Worm (Caenorhabditis elegans) whole organism, L4/young adult: ENCODE results near the gene hex-5.

ENCODE experiments used
- W03F9.2 ChIP-seq: fragments of 150-350 bp; optimal IDR thresholded peaks from 2 replicates; lab custom pipeline; 2014; ENCODE audit warnings: missing biosample characterization, missing genetic modification characterization
- dao-5 ChIP-seq: sonication (generic microtip); optimal IDR thresholded peaks from 2 replicates; lab custom pipeline; 2016; ENCODE audit warnings: missing genotype, missing genetic modification characterization, moderate library complexity, missing compliant biosample characterization
- him-1 ChIP-seq: sonication (generic microtip); optimal IDR thresholded peaks from 2 replicates; lab custom pipeline; 2016; ENCODE audit warnings: missing genotype, missing genetic modification reagents, missing genetic modification characterization, missing compliant biosample characterization

hex-5 gene

DNA sequence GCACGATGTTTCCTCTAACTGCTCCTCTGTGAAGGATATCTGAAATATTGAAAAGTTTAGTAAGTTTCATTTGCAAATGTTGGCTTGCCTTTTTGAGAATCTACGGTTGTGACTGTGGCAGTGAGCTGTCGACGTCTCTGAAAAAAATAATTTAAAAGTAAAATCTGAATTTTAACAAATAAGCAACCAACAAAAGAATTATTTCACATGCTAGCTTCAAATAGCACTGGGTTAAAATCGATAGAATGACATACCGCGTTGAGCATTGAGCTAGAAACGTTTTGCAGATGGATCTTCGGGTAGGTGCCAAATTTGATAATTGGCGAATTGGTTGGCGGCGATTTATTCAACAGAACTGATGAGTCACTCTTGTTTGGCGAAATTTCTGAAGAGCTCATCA lies 33.3 kb downstream of the hex-5 start, which contains the start of gene F31F6.2:
TSS of gene F31F6.2 (minus strand) at position 101 of the 400 bp plus-strand sequence.
- no peak for TF ChIP-seq him-1 (tag; lab: Kevin White, UChicago)
- no peak for TF ChIP-seq W03F9.2 (tag; lab: Kevin White, UChicago)
- TF ChIP-seq dao-5 (tag; lab: Kevin White, UChicago) = no peak

DNA sequence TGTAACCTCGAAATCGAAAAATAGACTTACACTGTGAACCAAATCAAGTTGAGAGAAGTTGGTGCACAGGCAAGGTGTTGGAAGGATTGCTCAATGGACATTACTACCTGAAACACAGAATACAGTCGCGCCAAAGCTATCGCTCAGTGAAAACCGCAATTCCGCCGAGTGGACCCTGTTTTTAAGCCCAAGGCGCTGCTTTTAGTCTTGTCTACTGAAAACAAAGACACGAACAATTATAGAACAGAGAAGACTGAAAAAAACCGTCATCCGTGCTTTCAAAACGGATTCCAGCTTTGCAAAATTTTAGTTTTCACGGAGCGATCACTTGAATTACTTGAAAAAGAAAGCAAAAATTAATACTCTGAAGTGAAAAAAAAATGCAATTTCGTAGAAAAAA lies 36.9 kb downstream of the hex-5 start, which contains the start of gene F31F6.1:
TSS of gene F31F6.1 (minus strand) at position 101 of the 400 bp plus-strand sequence.
- no peak for TF ChIP-seq W03F9.2 (tag; lab: Kevin White, UChicago)
- no peak for TF ChIP-seq dao-5 (tag; lab: Kevin White, UChicago)
- TF ChIP-seq him-1 (tag; lab: Kevin White, UChicago) = no peak

DNA sequence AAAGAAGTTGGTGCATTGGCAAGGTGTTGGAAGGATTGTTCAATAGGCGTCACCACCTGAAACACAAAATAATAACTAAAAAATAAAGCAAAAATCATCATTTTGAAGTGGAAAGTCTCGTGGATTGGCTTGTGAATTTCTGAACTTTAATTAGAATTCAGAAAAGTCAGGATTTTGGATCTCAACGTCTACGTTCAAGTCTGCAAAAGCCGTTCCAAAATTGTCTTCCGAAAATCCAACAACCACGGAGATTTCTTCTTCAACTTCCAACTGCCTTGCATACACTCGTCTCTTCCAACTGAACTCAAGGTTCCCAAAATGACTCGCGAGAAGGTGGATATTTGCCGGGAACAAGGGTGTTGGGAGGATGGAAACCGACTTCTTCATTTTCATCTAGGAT lies 39.3 kb downstream of the hex-5 start, which contains the start of gene C27C12.3:
TSS of gene C27C12.3 (minus strand) at position 101 of the 400 bp plus-strand sequence.
- no peak for TF ChIP-seq W03F9.2 (tag; lab: Kevin White, UChicago)
- TF ChIP-seq him-1 (tag; lab: Kevin White, UChicago) = no peak
- no peak for TF ChIP-seq dao-5 (tag; lab: Kevin White, UChicago)

DNA sequence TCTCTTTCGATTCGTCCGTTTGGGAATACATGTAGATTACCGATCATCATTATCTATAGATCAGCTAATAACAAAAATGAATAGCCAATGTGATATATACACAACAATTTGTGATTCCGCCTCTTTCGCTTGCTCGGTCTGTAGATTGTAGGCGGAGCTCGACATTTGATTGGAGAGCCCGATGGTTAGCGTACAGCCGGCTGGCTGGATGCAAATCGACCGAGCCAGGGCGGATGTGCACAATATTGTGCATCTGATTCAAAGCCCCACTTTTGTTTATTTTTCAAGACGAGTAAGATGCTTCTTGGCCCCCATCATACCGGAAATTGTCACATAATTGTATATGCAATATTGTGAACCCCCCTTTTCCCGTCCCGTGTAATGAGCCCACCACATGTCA lies 43.3 kb downstream of the hex-5 start, which contains the start of gene dmd-4:
TSS of gene dmd-4 (minus strand) at position 101 of the 400 bp plus-strand sequence.
- TF ChIP-seq W03F9.2 (tag; lab: Kevin White, UChicago) (no peak), him-1 (tag; lab: Kevin White, UChicago) (no peak), dao-5 (tag; lab: Kevin White, UChicago) (no peak)

DNA sequence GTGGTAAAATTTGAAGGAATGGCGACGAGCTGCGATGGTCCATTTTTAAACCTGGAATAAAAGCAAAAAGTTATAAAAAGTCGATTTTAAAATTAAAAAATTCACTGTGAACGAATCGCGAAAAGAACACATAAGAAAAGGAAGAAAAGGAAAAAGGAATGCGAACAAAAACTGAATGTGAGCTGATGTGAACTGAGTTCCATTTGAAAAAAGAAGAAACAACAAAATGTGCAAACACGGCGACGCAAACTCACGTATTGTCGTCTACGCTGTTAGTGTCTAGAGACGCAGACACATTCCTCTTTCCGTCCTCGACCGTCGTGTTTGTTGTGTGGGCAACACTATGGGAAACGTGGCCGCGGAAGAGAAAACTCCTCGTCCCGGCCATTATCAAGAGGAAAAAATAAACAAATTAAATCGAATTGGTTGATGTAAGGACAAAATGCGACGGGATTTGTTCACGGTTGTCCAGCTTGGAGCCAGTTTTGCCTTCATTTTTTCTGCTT lies 51.3 kb downstream of the hex-5 start, which contains the start of the genes C27C12.1 and C27C12.4:
TSS of gene C27C12.1 (minus strand) at position 51 of the 506 bp plus-strand sequence.
TSS of gene C27C12.4 (plus strand) at position 375 of the 506 bp plus-strand sequence.
- TF ChIP-seq him-1 (tag; lab: Kevin White, UChicago) (peak; percentile 63), W03F9.2 (tag; lab: Kevin White, UChicago) (no peak)

DNA sequence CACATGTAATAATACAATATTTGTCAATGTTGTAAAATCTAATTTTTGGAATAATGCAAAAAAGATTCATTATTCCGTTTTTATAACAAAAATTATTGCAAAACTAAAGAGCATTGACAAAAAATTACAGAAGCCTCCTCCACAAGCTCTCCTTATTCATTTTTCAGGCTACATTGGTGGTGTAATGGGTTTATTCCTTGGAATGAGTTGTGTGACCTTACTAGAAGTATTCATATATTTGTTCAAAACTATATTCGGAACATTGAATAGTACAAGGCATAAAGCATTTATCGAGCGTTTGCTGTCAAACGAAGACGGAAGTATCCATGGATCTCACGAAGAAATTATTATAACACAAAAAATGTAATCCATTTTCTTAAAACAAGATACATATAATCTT lies 53.2 kb downstream of the hex-5 start:
- TF ChIP-seq W03F9.2 (tag; lab: Kevin White, UChicago) (no peak), him-1 (tag; lab: Kevin White, UChicago) (no peak), dao-5 (tag; lab: Kevin White, UChicago) (no peak)
